Fruit fly (Drosophila melanogaster): ENCODE measurements around the gene CG12795.
A peak's percentile ranks its signal among the peaks of the same experiment; 100 is the strongest.

Gene CG12795

dm6 chr2L:3416527-3417304 is 35.5 kb upstream of the CG12795 start, which contains the start of gene CG31952 (continued):
- TF ChIP-seq CG11093 (GFP tag; IDR thresholded peaks at IDR 0.05) (no peak), CG10147 (GFP tag; optimal IDR thresholded peaks at IDR 0.05) (no peak), CG3065 (GFP tag; optimal IDR thresholded peaks at IDR 0.05) (no peak), H2.0 (GFP tag; IDR thresholded peaks at IDR 0.05) (no peak), lmd (GFP tag; IDR thresholded peaks at IDR 0.05) (0 out of 2 replicates have a peak, but pooled peaks have one; percentile 6), Vsx1 (GFP tag; optimal IDR thresholded peaks at IDR 0.05) (no peak), CG32772 (GFP tag; IDR thresholded peaks at IDR 0.05) (no peak), Lpt (GFP tag; optimal IDR thresholded peaks at IDR 0.05) (no peak), CG6854 (GFP tag; optimal IDR thresholded peaks at IDR 0.05) (no peak), CG16815 (GFP tag; optimal IDR thresholded peaks at IDR 0.05) (no peak), Bteb2 (GFP tag; optimal IDR thresholded peaks at IDR 0.05) (no peak), CG43689 (GFP tag; IDR thresholded peaks at IDR 0.05) (no peak), crp (GFP tag; optimal IDR thresholded peaks at IDR 0.05) (no peak), CG3847 (GFP tag; IDR thresholded peaks at IDR 0.05) (peak; percentile 38; the same call in 1 of the 2 replicates), eyg (GFP tag; optimal IDR thresholded peaks at IDR 0.05) (no peak), gro (GFP tag; optimal IDR thresholded peaks at IDR 0.05) (peak; percentile 1), dati (GFP tag; IDR thresholded peaks at IDR 0.05) (no peak), CG30403 (GFP tag; optimal IDR thresholded peaks at IDR 0.05) (no peak), Hr51 (GFP tag; optimal IDR thresholded peaks at IDR 0.05) (peak in 1 of 2 experiments; percentile 33), grau (tag; optimal IDR thresholded peaks at IDR 0.05) (peak; percentile 37), stc (GFP tag; IDR thresholded peaks at IDR 0.05) (no peak), CG7987 (GFP tag; optimal IDR thresholded peaks at IDR 0.05) (no peak), CG4328 (GFP tag; optimal IDR thresholded peaks at IDR 0.05) (no peak), ind (GFP tag; optimal IDR thresholded peaks at IDR 0.05) (no peak), CG1024 (GFP tag; IDR thresholded peaks at IDR 0.05) (no peak), CG14710 (tag; optimal IDR thresholded peaks at IDR 0.05) (no peak), CG18262 (tag; optimal IDR thresholded peaks at IDR 0.05) (no peak), gem (tag; optimal IDR thresholded peaks at IDR 0.05) (peak; percentile 21), CG7271 (tag; optimal IDR thresholded peaks at IDR 0.05) (no peak), CG4730 (GFP tag; IDR thresholded peaks at IDR 0.05) (no peak), Max (GFP tag; optimal IDR thresholded peaks at IDR 0.05) (no peak), CG16779 (GFP tag; IDR thresholded peaks at IDR 0.05) (no peak), lab (GFP tag; optimal IDR thresholded peaks at IDR 0.05) (no peak), Rfx (GFP tag; IDR thresholded peaks at IDR 0.05) (0 out of 2 replicates have a peak, but pooled peaks have one; percentile 10), sens (GFP tag) (peak; percentile 28), Atf6 (GFP tag; IDR thresholded peaks at IDR 0.05) (peak; percentile 33; the same call in 1 of the 2 replicates), CG34422 (GFP tag; IDR thresholded peaks at IDR 0.05) (no peak), CG12391 (tag; optimal IDR thresholded peaks at IDR 0.05) (no peak), CG4707 (GFP tag; optimal IDR thresholded peaks at IDR 0.05) (no peak), Dip2 (GFP tag; IDR thresholded peaks at IDR 0.05) (no peak), CG11723 (GFP tag; optimal IDR thresholded peaks at IDR 0.05) (no peak), CG12769 (tag; optimal IDR thresholded peaks at IDR 0.05) (peak; percentile 20), gfzf (GFP tag; optimal IDR thresholded peaks at IDR 0.05) (no peak), CG6175 (GFP tag; IDR thresholded peaks at IDR 0.05) (no peak), Ptx1 (GFP tag; IDR thresholded peaks at IDR 0.05) (0 out of 2 replicates have a peak, but pooled peaks have one; percentile 11), sim (GFP tag; IDR thresholded peaks at IDR 0.05) (no peak), seq (GFP tag; IDR thresholded peaks at IDR 0.05) (0 out of 2 replicates have a peak, but pooled peaks have one; percentile 14), CG9609 (GFP tag; optimal IDR thresholded peaks at IDR 0.05) (no peak), NK7.1 (GFP tag; optimal IDR thresholded peaks at IDR 0.05) (no peak), bcd (GFP tag; optimal IDR thresholded peaks at IDR 0.05) (no peak)
